Fruit fly (Drosophila melanogaster) whole organism, prepupa: ENCODE measurements around the gene CG42465.

Experiments
- Blimp-1 ChIP-seq: fragments of 200-800 bp; sonication (Bioruptor generic); optimal IDR thresholded peaks from 3 replicates; lab custom pipeline; 2017; ENCODE audit warnings: missing biosample characterization, missing genetic modification characterization, mild to moderate bottlenecking, moderate library complexity, missing genetic modification reagents
- CG10631 ChIP-seq: fragments of 200-800 bp; sonication (Bioruptor generic); optimal IDR thresholded peaks from 2 replicates; lab custom pipeline; 2016; ENCODE audit warnings: missing biosample characterization, missing genetic modification characterization
- CG10669 ChIP-seq: fragments of 200-800 bp; sonication (Bioruptor generic); optimal IDR thresholded peaks from 3 replicates; lab custom pipeline; 2018; ENCODE audit warnings: missing biosample characterization, mild to moderate bottlenecking, missing genetic modification characterization, moderate library complexity
- CG11294 ChIP-seq: fragments of 200-800 bp; sonication (Bioruptor generic); IDR thresholded peaks from 2 replicates; pipeline ENCODE4 v1.3.6; 2022; ENCODE audit warnings: missing biosample characterization, missing genetic modification characterization
- CG11762 ChIP-seq: fragments of 200-800 bp; sonication (Bioruptor generic); optimal IDR thresholded peaks from 3 replicates; lab custom pipeline; 2016; ENCODE audit warnings: missing biosample characterization, missing genetic modification characterization; ENCODE audit not compliant: insufficient read depth
- CG11902 ChIP-seq: fragments of 200-800 bp; sonication (Bioruptor generic); optimal IDR thresholded peaks from 3 replicates; lab custom pipeline; 2016; ENCODE audit warnings: missing biosample characterization, missing genetic modification characterization
- CG15336 ChIP-seq: fragments of 200-800 bp; sonication (Bioruptor generic); IDR thresholded peaks from 2 replicates; pipeline ENCODE4 v1.3.6; 2022; ENCODE audit warnings: missing biosample characterization, missing genetic modification characterization
- CG1621 ChIP-seq: fragments of 200-800 bp; sonication (Bioruptor generic); optimal IDR thresholded peaks from 3 replicates; lab custom pipeline; 2018; ENCODE audit warnings: missing biosample characterization, mild to moderate bottlenecking, missing genetic modification characterization
- CG16779 ChIP-seq: fragments of 200-800 bp; sonication (Bioruptor generic); optimal IDR thresholded peaks from 3 replicates; lab custom pipeline; 2017; ENCODE audit warnings: missing biosample characterization, mild to moderate bottlenecking, missing genetic modification characterization
- CG3032 ChIP-seq: fragments of 200-800 bp; optimal IDR thresholded peaks from 2 replicates; lab custom pipeline; 2019; ENCODE audit warnings: missing biosample characterization, mild to moderate bottlenecking, missing genetic modification characterization, moderate library complexity
- CG31627 ChIP-seq: fragments of 200-800 bp; sonication (Bioruptor generic); optimal IDR thresholded peaks from 3 replicates; lab custom pipeline; 2016; ENCODE audit warnings: missing biosample characterization, missing genetic modification characterization
- CG32006 ChIP-seq: fragments of 200-800 bp; sonication (Bioruptor generic); optimal IDR thresholded peaks from 3 replicates; lab custom pipeline; 2017; ENCODE audit warnings: missing biosample characterization, mild to moderate bottlenecking, missing genetic modification characterization
- CG3919 ChIP-seq: fragments of 200-800 bp; sonication (Bioruptor generic); optimal IDR thresholded peaks from 3 replicates; lab custom pipeline; 2016; ENCODE audit warnings: missing biosample characterization, missing genetic modification characterization
- CG6163 ChIP-seq: fragments of 200-800 bp; sonication (Bioruptor generic); IDR thresholded peaks from 3 replicates; pipeline ENCODE4 v1.3.6; 2022; ENCODE audit warnings: missing biosample characterization, missing genetic modification characterization
- CG8119 ChIP-seq: fragments of 200-800 bp; sonication (Bioruptor generic); IDR thresholded peaks from 3 replicates; pipeline ENCODE4 v1.3.6; 2022; ENCODE audit warnings: missing biosample characterization, missing genetic modification characterization
- CG8319 ChIP-seq: fragments of 200-800 bp; sonication (Bioruptor generic); optimal IDR thresholded peaks from 3 replicates; lab custom pipeline; 2016; ENCODE audit warnings: missing biosample characterization, missing genetic modification characterization
- Eip75B ChIP-seq: fragments of 200-800 bp; sonication (Bioruptor generic); optimal IDR thresholded peaks from 3 replicates; lab custom pipeline; 2016; ENCODE audit warnings: missing biosample characterization, missing genetic modification characterization
- Eip78C ChIP-seq: fragments of 200-800 bp; sonication (Bioruptor generic); peaks from one replicate; lab custom pipeline; 2016; ENCODE audit warnings: missing biosample characterization, missing genetic modification characterization
- Eip93F ChIP-seq: fragments of 200-800 bp; sonication (Bioruptor generic); optimal IDR thresholded peaks from 2 replicates; lab custom pipeline; 2016; ENCODE audit warnings: missing biosample characterization, mild to moderate bottlenecking, missing genetic modification characterization
- Ets96B ChIP-seq: fragments of 200-800 bp; optimal IDR thresholded peaks from 2 replicates; lab custom pipeline; 2019; ENCODE audit warnings: missing biosample characterization, mild to moderate bottlenecking, missing genetic modification characterization, moderate library complexity
- Gug ChIP-seq: fragments of 200-800 bp; sonication (Bioruptor generic); IDR thresholded peaks from 2 replicates; pipeline ENCODE4 v1.3.6; 2022; ENCODE audit warnings: missing biosample characterization, missing genetic modification characterization
- Hr38 ChIP-seq: sonication (Bioruptor generic); optimal IDR thresholded peaks from 2 replicates; lab custom pipeline; 2016; ENCODE audit warnings: missing biosample characterization, missing genetic modification characterization
- Hr4 ChIP-seq: fragments of 200-800 bp; sonication (Bioruptor generic); optimal IDR thresholded peaks from 3 replicates; lab custom pipeline; 2016; ENCODE audit warnings: missing biosample characterization, missing genetic modification characterization
- Lpt ChIP-seq: fragments of 200-800 bp; sonication (Bioruptor generic); optimal IDR thresholded peaks from 3 replicates; lab custom pipeline; 2016; ENCODE audit warnings: missing biosample characterization, missing genetic modification characterization
- Met ChIP-seq: fragments of 200-800 bp; sonication (Bioruptor generic); optimal IDR thresholded peaks from 3 replicates; lab custom pipeline; 2016; ENCODE audit warnings: missing biosample characterization, missing genetic modification characterization
- Smox ChIP-seq: fragments of 200-800 bp; sonication (Bioruptor generic); optimal IDR thresholded peaks from 3 replicates; lab custom pipeline; 2016; ENCODE audit warnings: missing biosample characterization, missing genetic modification characterization
- Sox14 ChIP-seq: fragments of 200-800 bp; sonication (Bioruptor generic); optimal IDR thresholded peaks from 3 replicates; lab custom pipeline; 2016; ENCODE audit warnings: missing biosample characterization, missing genetic modification characterization
- Sox15 ChIP-seq: fragments of 200-800 bp; sonication (Bioruptor generic); optimal IDR thresholded peaks from 3 replicates; lab custom pipeline; 2016; ENCODE audit warnings: missing biosample characterization, missing genetic modification characterization
- achi ChIP-seq: fragments of 200-800 bp; sonication (Bioruptor generic); optimal IDR thresholded peaks from 3 replicates; lab custom pipeline; 2016; ENCODE audit warnings: missing biosample characterization, missing genetic modification characterization
- cyc ChIP-seq: fragments of 200-800 bp; sonication (Bioruptor generic); optimal IDR thresholded peaks from 3 replicates; lab custom pipeline; 2016; ENCODE audit warnings: missing biosample characterization, missing genetic modification characterization
- dac ChIP-seq: fragments of 200-800 bp; sonication (Bioruptor generic); optimal IDR thresholded peaks from 2 replicates; lab custom pipeline; 2017; ENCODE audit warnings: missing biosample characterization, mild to moderate bottlenecking, missing genetic modification characterization
- dsx ChIP-seq: fragments of 200-800 bp; optimal IDR thresholded peaks from 3 replicates; lab custom pipeline; 2019; ENCODE audit warnings: missing biosample characterization, mild to moderate bottlenecking, missing genetic modification characterization, moderate library complexity; ENCODE audit not compliant: poor library complexity, severe bottlenecking
- eg ChIP-seq: fragments of 200-800 bp; sonication (Bioruptor generic); IDR thresholded peaks from 3 replicates; pipeline ENCODE4 v1.3.6; 2022; ENCODE audit warnings: missing biosample characterization, missing genetic modification characterization
- esn ChIP-seq: fragments of 200-800 bp; sonication (Bioruptor generic); optimal IDR thresholded peaks from 2 replicates; lab custom pipeline; 2016; ENCODE audit warnings: missing biosample characterization, mild to moderate bottlenecking, missing genetic modification characterization, moderate library complexity
- fd85E ChIP-seq: fragments of 200-800 bp; sonication (Bioruptor generic); optimal IDR thresholded peaks from 3 replicates; lab custom pipeline; 2016; ENCODE audit warnings: missing biosample characterization, missing genetic modification characterization
- fkh ChIP-seq: fragments of 200-800 bp; sonication (Bioruptor generic); optimal IDR thresholded peaks from 3 replicates; lab custom pipeline; 2017; ENCODE audit warnings: missing biosample characterization, mild to moderate bottlenecking, missing genetic modification characterization, moderate library complexity
- lz ChIP-seq: fragments of 200-800 bp; sonication (Bioruptor generic); optimal IDR thresholded peaks from 3 replicates; lab custom pipeline; 2016; ENCODE audit warnings: missing biosample characterization, missing genetic modification characterization
- net ChIP-seq: fragments of 200-800 bp; sonication (Bioruptor generic); optimal IDR thresholded peaks from 3 replicates; lab custom pipeline; 2016; ENCODE audit warnings: missing biosample characterization, missing genetic modification characterization
- pdm3 ChIP-seq: fragments of 200-800 bp; sonication (Bioruptor generic); optimal IDR thresholded peaks from 3 replicates; lab custom pipeline; 2016; ENCODE audit warnings: missing biosample characterization, missing genetic modification characterization
- salr ChIP-seq, 2 experiments: fragments of 200-800 bp; sonication (Bioruptor generic); optimal IDR thresholded peaks; 3 replicates each; lab custom pipeline; 2016 to 2018; ENCODE audit warnings: missing biosample characterization in 2 of 2, missing genetic modification characterization in 2 of 2, mild to moderate bottlenecking in 1 of 2
- spab ChIP-seq: fragments of 200-800 bp; sonication (Bioruptor generic); optimal IDR thresholded peaks from 2 replicates; lab custom pipeline; 2017; ENCODE audit warnings: missing biosample characterization, mild to moderate bottlenecking, missing genetic modification characterization, missing genetic modification reagents
- svp ChIP-seq: fragments of 200-800 bp; sonication (Bioruptor generic); peaks from one replicate; lab custom pipeline; 2016; ENCODE audit warnings: missing biosample characterization, missing genetic modification characterization
- topi ChIP-seq: fragments of 200-800 bp; sonication (Bioruptor generic); optimal IDR thresholded peaks from 3 replicates; lab custom pipeline; 2016; ENCODE audit warnings: missing biosample characterization, missing genetic modification characterization
- vri ChIP-seq: fragments of 200-800 bp; sonication (Bioruptor generic); optimal IDR thresholded peaks from 3 replicates; lab custom pipeline; 2016; ENCODE audit warnings: missing biosample characterization, mild to moderate bottlenecking, missing genetic modification characterization

Gene CG42465

DNA sequence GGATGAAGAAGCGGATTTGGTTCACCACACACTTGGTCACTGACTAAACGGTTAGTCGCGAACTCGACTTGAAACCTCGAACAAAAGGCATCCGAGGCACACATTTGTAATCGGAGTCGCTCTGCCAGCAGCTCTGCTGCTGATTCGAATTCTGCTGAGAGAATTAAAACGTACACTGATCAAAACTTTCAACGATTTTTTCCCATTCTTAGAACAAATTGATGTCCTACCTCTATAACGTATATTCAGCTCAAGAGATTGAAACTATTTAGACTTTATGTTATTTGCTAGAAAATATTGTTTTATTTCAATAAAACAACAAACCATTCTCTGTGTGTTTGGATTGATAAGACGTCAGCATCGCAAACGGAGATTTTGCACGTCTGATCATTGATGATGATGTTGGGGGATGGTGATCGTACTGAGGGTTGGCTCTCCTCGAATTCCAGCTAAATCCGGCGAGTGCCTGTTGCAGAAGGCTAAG is 5.5 kb downstream of the CG42465 start, which contains the start of gene CG31778 (continued):
- no peak for TF ChIP-seq dac (GFP tag; lab: Kevin White, UChicago)
- peak; percentile 57 for TF ChIP-seq CG10631
- peak; percentile 84 for TF ChIP-seq topi
- TF ChIP-seq CG11762 (GFP tag; lab: Kevin White, UChicago), result peak; percentile 48
- peak; percentile 93 for TF ChIP-seq esn (GFP tag; lab: Kevin White, UChicago)
- TF ChIP-seq CG32006, result peak; percentile 69
- TF ChIP-seq Blimp-1 (GFP tag; lab: Kevin White, UChicago), result peak; percentile 67
- TF ChIP-seq CG8119 (GFP tag; lab: Robert Waterston, UW), result peak; percentile 67
- TF ChIP-seq Hr4 (GFP tag; lab: Kevin White, UChicago), result peak; percentile 62
- TF ChIP-seq fkh (GFP tag; lab: Kevin White, UChicago), result no peak
- peak; percentile 58 for TF ChIP-seq Sox15
- peak; percentile 46 for TF ChIP-seq CG8319 (GFP tag; lab: Kevin White, UChicago)
- TF ChIP-seq CG11294 (GFP tag; lab: Robert Waterston, UW), result peak; percentile 65
- peak; percentile 6 for TF ChIP-seq fd85E (GFP tag; lab: Kevin White, UChicago)
- TF ChIP-seq, all 60 proteins: peak for 55

DNA sequence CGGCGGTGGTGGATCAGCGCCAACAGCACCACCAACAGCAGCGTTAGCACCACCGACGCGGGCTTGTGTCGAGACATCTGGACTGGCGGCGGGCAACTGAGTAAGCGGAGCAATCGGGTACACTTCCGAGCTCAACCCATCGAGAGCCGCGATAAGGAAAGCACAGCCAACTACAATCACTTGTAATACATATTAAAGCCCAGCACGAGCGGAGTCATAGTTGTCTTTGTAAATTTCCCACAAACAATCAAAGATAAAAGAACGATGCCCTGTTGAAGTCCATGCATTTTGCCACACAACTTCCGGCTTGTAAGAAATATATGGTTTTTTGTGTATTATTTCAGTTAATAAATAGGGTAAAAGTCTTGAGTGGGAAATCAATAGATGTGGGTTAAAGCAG is 7.0 kb downstream of the CG42465 start, which contains the start of gene CG31777:
Gene CG31777, minus strand, starts transcription at position 101 of the 400 bp plus-strand sequence.
- TF ChIP-seq vri (GFP tag; lab: Kevin White, UChicago) (no peak), CG11902 (GFP tag; lab: Kevin White, UChicago) (no peak), svp (GFP tag; lab: Kevin White, UChicago) (peak; percentile 71), CG8119 (GFP tag; lab: Robert Waterston, UW) (no peak), Eip75B (GFP tag; lab: Kevin White, UChicago) (no peak), Lpt (GFP tag; lab: Kevin White, UChicago) (no peak)

DNA sequence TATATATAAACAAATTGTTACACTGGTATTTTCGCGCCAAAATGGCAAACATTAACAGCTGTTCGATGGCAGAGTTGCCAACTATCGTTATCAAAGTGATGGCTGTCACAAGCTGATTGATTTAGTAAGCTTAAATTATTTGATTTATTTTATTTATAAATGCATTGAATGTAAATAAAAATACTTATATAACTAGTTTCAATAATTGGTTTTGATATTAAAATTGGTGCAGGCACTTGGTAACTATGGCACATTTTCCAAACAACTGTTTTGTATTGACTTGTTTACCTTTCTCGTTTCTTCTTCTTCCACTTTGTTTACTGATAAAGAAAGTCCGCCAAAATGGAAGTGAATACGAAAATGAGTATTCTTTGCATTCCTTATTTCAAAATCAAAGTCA is 11.7 kb downstream of the CG42465 start, which contains the start of gene cutlet:
Gene cutlet, minus strand, starts transcription at position 84 of the 400 bp plus-strand sequence.
- TF ChIP-seq fd85E (GFP tag; lab: Kevin White, UChicago) (no peak), spab (GFP tag; lab: Kevin White, UChicago) (no peak), fkh (GFP tag; lab: Kevin White, UChicago) (peak; percentile 93), dac (GFP tag; lab: Kevin White, UChicago) (no peak), eg (GFP tag; lab: Robert Waterston, UW) (no peak), esn (GFP tag; lab: Kevin White, UChicago) (no peak), vri (GFP tag; lab: Kevin White, UChicago) (no peak), CG32006 (no peak), Met (GFP tag; lab: Kevin White, UChicago) (no peak), lz (GFP tag; lab: Kevin White, UChicago) (no peak), CG16779 (no peak), svp (GFP tag; lab: Kevin White, UChicago) (peak; percentile 63), Eip78C (peak; percentile 54), Smox (GFP tag; lab: Kevin White, UChicago) (peak; percentile 16), Sox14 (GFP tag; lab: Kevin White, UChicago) (no peak), pdm3 (GFP tag; lab: Kevin White, UChicago) (no peak), Eip93F (GFP tag; lab: Kevin White, UChicago) (no peak), CG3032 (tag; lab: Kevin White, UChicago) (no peak), CG8119 (GFP tag; lab: Robert Waterston, UW) (no peak), achi (GFP tag; lab: Kevin White, UChicago) (peak; percentile 36), CG1621 (tag; lab: Kevin White, UChicago) (no peak), Gug (GFP tag; lab: Robert Waterston, UW) (no peak), Hr38 (GFP tag; lab: Kevin White, UChicago) (no peak)

DNA sequence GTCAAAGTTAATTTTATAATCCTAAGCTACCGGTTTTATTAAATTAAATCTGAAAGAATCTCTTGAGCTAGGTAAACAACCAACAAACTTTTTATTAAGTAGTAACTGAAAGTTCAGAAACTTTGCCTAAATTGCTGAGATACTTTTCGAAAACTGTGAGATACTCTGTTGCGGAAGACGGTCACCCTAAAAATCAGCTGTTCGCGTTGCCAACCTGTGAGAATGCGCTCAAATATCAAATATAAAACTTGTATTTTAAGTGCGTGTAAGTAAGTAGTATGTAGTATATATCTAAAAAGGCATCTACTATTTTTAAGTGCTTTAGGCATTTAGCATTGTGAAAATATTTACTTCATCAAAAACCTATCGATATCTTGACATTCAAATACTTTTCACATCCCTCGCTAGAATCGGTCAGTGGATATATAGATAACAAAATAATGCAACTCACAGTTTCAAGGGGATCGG is 13.0 kb downstream of the CG42465 start, which contains the start of the genes CG31955 and CG2818:
Gene CG31955, minus strand, starts transcription at position 157 of the 468 bp plus-strand sequence.
Gene CG2818, plus strand, starts transcription at position 412 of the 468 bp plus-strand sequence.
- TF ChIP-seq CG11294 (GFP tag; lab: Robert Waterston, UW) (no peak), Eip78C (peak; percentile 22), CG3919 (GFP tag; lab: Kevin White, UChicago) (peak; percentile 21), CG1621 (tag; lab: Kevin White, UChicago) (no peak), CG31627 (GFP tag; lab: Kevin White, UChicago) (no peak), CG15336 (GFP tag; lab: Robert Waterston, UW) (no peak; the same call in 1 of the 2 replicates), salr (GFP tag; optimal IDR thresholded peaks at IDR 0.05; lab: Kevin White, UChicago) (no peak), Gug (GFP tag; lab: Robert Waterston, UW) (no peak), CG10631 (no peak), CG11762 (GFP tag; lab: Kevin White, UChicago) (no peak), CG11902 (GFP tag; lab: Kevin White, UChicago) (no peak), CG6163 (GFP tag; lab: Robert Waterston, UW) (no peak), Ets96B (tag; lab: Kevin White, UChicago) (no peak), dsx (GFP tag; lab: Kevin White, UChicago) (peak; percentile 46), cyc (no peak), Eip75B (GFP tag; lab: Kevin White, UChicago) (peak; percentile 0), CG3032 (tag; lab: Kevin White, UChicago) (no peak), net (GFP tag; lab: Kevin White, UChicago) (no peak), CG10669 (GFP tag; lab: Kevin White, UChicago) (no peak)
